Fruit fly (Drosophila melanogaster) whole organism, embryonic: ENCODE measurements around the gene CG2854.

Source experiments
- Atf-2 ChIP-seq: fragments of 200-800 bp; sonication (Bioruptor generic); optimal IDR thresholded peaks from 2 replicates; lab custom pipeline; 2016; ENCODE audit warnings: missing biosample characterization, missing genetic modification characterization
- B-H1 ChIP-seq: fragments of 200-800 bp; sonication (Bioruptor generic); IDR thresholded peaks from 3 replicates; pipeline ENCODE4 v1.3.6; 2022; ENCODE audit warnings: missing biosample characterization, missing genetic modification characterization
- Blimp-1 ChIP-seq: fragments of 200-800 bp; sonication (Bioruptor generic); optimal IDR thresholded peaks from 3 replicates; lab custom pipeline; 2018; ENCODE audit warnings: missing biosample characterization, missing genetic modification characterization, mild to moderate bottlenecking, moderate library complexity, missing genetic modification reagents
- CG1024 ChIP-seq: fragments of 200-800 bp; sonication (Bioruptor generic); IDR thresholded peaks from 2 replicates; pipeline ENCODE4 v1.3.6; 2022; ENCODE audit warnings: missing biosample characterization, missing genetic modification characterization
- CG13624 ChIP-seq: fragments of 200-800 bp; sonication (Bioruptor generic); optimal IDR thresholded peaks from 2 replicates; lab custom pipeline; 2016; ENCODE audit warnings: missing biosample characterization, missing genetic modification characterization
- CG15696 ChIP-seq: fragments of 200-800 bp; sonication (Bioruptor generic); optimal IDR thresholded peaks from 2 replicates; lab custom pipeline; 2019; ENCODE audit warnings: missing biosample characterization, mild to moderate bottlenecking, missing genetic modification characterization, moderate library complexity
- CG1832 ChIP-seq: fragments of 200-800 bp; sonication (Bioruptor generic); optimal IDR thresholded peaks from 2 replicates; lab custom pipeline; 2017; ENCODE audit warnings: missing biosample characterization, mild to moderate bottlenecking, missing genetic modification characterization, inconsistent platforms
- CG18599 ChIP-seq: fragments of 200-800 bp; sonication (Bioruptor generic); optimal IDR thresholded peaks from 3 replicates; lab custom pipeline; 2017; ENCODE audit warnings: missing biosample characterization, missing genetic modification characterization, mild to moderate bottlenecking, moderate library complexity, missing genetic modification reagents
- CG31388 ChIP-seq: fragments of 200-800 bp; sonication (Bioruptor generic); optimal IDR thresholded peaks from 2 replicates; lab custom pipeline; 2016; ENCODE audit warnings: missing biosample characterization, missing genetic modification characterization
- CG4404 ChIP-seq: fragments of 200-800 bp; sonication (Bioruptor generic); IDR thresholded peaks from 2 replicates; pipeline ENCODE4 v1.3.6; 2022; ENCODE audit warnings: missing biosample characterization, missing genetic modification characterization
- CG4820 ChIP-seq: fragments of 200-800 bp; sonication (Bioruptor generic); optimal IDR thresholded peaks from 3 replicates; lab custom pipeline; 2016; ENCODE audit warnings: missing biosample characterization, missing genetic modification characterization
- CG6654 ChIP-seq: fragments of 200-800 bp; sonication (Bioruptor generic); optimal IDR thresholded peaks from 2 replicates; lab custom pipeline; 2017; ENCODE audit warnings: missing biosample characterization, mild to moderate bottlenecking, missing genetic modification characterization
- CG6765 ChIP-seq: fragments of 200-800 bp; sonication (Bioruptor generic); optimal IDR thresholded peaks from 3 replicates; lab custom pipeline; 2017; ENCODE audit warnings: missing biosample characterization, mild to moderate bottlenecking, missing genetic modification characterization
- CG6854 ChIP-seq: fragments of 200-800 bp; sonication (Bioruptor generic); optimal IDR thresholded peaks from 3 replicates; lab custom pipeline; 2017; ENCODE audit warnings: missing biosample characterization, mild to moderate bottlenecking, missing genetic modification characterization
- CG7963 ChIP-seq: fragments of 200-800 bp; sonication (Bioruptor generic); IDR thresholded peaks from 3 replicates; pipeline ENCODE4 v1.3.6; 2022; ENCODE audit warnings: missing biosample characterization, missing genetic modification characterization; ENCODE audit not compliant: partially characterized antibody
- CG8765 ChIP-seq: fragments of 200-800 bp; sonication (Bioruptor generic); IDR thresholded peaks from 2 replicates; pipeline ENCODE4 v1.3.6; 2022; ENCODE audit warnings: missing biosample characterization, missing genetic modification characterization
- Dip2 ChIP-seq: fragments of 200-800 bp; sonication (Bioruptor generic); IDR thresholded peaks from 2 replicates; pipeline ENCODE4 v1.3.6; 2022; ENCODE audit warnings: missing biosample characterization, missing genetic modification characterization
- Doc3 ChIP-seq: fragments of 200-800 bp; sonication (Bioruptor generic); IDR thresholded peaks from 3 replicates; pipeline ENCODE4 v1.3.6; 2022; ENCODE audit warnings: missing biosample characterization, missing genetic modification characterization; ENCODE audit not compliant: partially characterized antibody
- E2f1 ChIP-seq: fragments of 200-800 bp; sonication (Bioruptor generic); IDR thresholded peaks from 2 replicates; pipeline ENCODE4 v1.3.6; 2022; ENCODE audit warnings: missing biosample characterization, missing genetic modification characterization
- Ets97D ChIP-seq: fragments of 200-800 bp; sonication (Bioruptor generic); optimal IDR thresholded peaks from 3 replicates; lab custom pipeline; 2016; ENCODE audit warnings: missing biosample characterization, missing genetic modification characterization
- HLH3B ChIP-seq: fragments of 200-800 bp; sonication (Bioruptor generic); IDR thresholded peaks from 2 replicates; pipeline ENCODE4 v1.3.6; 2022; ENCODE audit warnings: missing biosample characterization, missing genetic modification characterization
- HLHmδ ChIP-seq: fragments of 200-800 bp; sonication (Bioruptor generic); optimal IDR thresholded peaks from 2 replicates; lab custom pipeline; 2018; ENCODE audit warnings: missing biosample characterization, mild to moderate bottlenecking, missing genetic modification characterization, moderate library complexity
- Hr78 ChIP-seq, 2 experiments: fragments of 200-800 bp in 1 of 2; fragments of >200 bp in 1 of 2; sonication (Bioruptor generic) in 1 of 2; optimal IDR thresholded peaks; 2 replicates each; lab custom pipeline; 2017 to 2019; ENCODE audit warnings: missing biosample characterization in 2 of 2, missing genetic modification characterization in 2 of 2, mild to moderate bottlenecking in 1 of 2, moderate library complexity in 1 of 2
- Lhr ChIP-seq: fragments of 200-800 bp; sonication (Bioruptor generic); optimal IDR thresholded peaks from 3 replicates; lab custom pipeline; 2017; ENCODE audit warnings: mild to moderate bottlenecking, missing biosample characterization, missing genetic modification reagents, missing genetic modification characterization
- Meics ChIP-seq: fragments of 200-800 bp; sonication (Bioruptor generic); optimal IDR thresholded peaks from 2 replicates; lab custom pipeline; 2017; ENCODE audit warnings: missing biosample characterization, mild to moderate bottlenecking, missing genetic modification characterization
- NC2α ChIP-seq: fragments of 200-800 bp; sonication (Bioruptor generic); optimal IDR thresholded peaks from 2 replicates; lab custom pipeline; 2016; ENCODE audit warnings: missing biosample characterization, missing genetic modification characterization
- Sox100B ChIP-seq: fragments of 200-800 bp; sonication (Bioruptor generic); optimal IDR thresholded peaks from 3 replicates; lab custom pipeline; 2018; ENCODE audit warnings: missing biosample characterization, mild to moderate bottlenecking, missing genetic modification characterization
- Sox102F ChIP-seq: fragments of 200-800 bp; sonication (Bioruptor generic); optimal IDR thresholded peaks from 2 replicates; lab custom pipeline; 2018; ENCODE audit warnings: missing biosample characterization, mild to moderate bottlenecking, missing genetic modification characterization, moderate library complexity
- YL-1 ChIP-seq: fragments of 200-800 bp; sonication (Bioruptor generic); optimal IDR thresholded peaks from 3 replicates; lab custom pipeline; 2017; ENCODE audit warnings: missing biosample characterization, mild to moderate bottlenecking, missing genetic modification characterization
- az2 ChIP-seq: fragments of 200-800 bp; sonication (Bioruptor generic); optimal IDR thresholded peaks from 3 replicates; lab custom pipeline; 2016; ENCODE audit warnings: missing biosample characterization, missing genetic modification characterization
- danr ChIP-seq: fragments of 200-800 bp; sonication (Bioruptor generic); IDR thresholded peaks from 2 replicates; pipeline ENCODE4 v1.3.6; 2022; ENCODE audit warnings: missing biosample characterization, missing genetic modification characterization
- fd64A ChIP-seq: fragments of 200-800 bp; sonication (Bioruptor generic); optimal IDR thresholded peaks from 3 replicates; lab custom pipeline; 2018; ENCODE audit warnings: missing biosample characterization, mild to moderate bottlenecking, missing genetic modification characterization
- gcm2 ChIP-seq: fragments of 200-800 bp; sonication (Bioruptor generic); optimal IDR thresholded peaks from 2 replicates; lab custom pipeline; 2016; ENCODE audit warnings: missing biosample characterization, missing genetic modification characterization
- gro ChIP-seq: fragments of 200-800 bp; sonication (Bioruptor generic); optimal IDR thresholded peaks from 2 replicates; lab custom pipeline; 2016; ENCODE audit warnings: missing biosample characterization, missing genetic modification characterization
- ham ChIP-seq: fragments of 200-800 bp; sonication (Bioruptor generic); IDR thresholded peaks from 2 replicates; pipeline ENCODE4 v1.3.6; 2022; ENCODE audit warnings: missing biosample characterization, missing genetic modification characterization
- hbn ChIP-seq: fragments of 200-800 bp; sonication (Bioruptor generic); IDR thresholded peaks from 2 replicates; pipeline ENCODE4 v1.3.6; 2022; ENCODE audit warnings: missing biosample characterization, missing genetic modification characterization; ENCODE audit not compliant: partially characterized antibody
- kah ChIP-seq: fragments of 200-800 bp; sonication (Bioruptor generic); optimal IDR thresholded peaks from 2 replicates; lab custom pipeline; 2018; ENCODE audit warnings: missing biosample characterization, mild to moderate bottlenecking, missing genetic modification characterization
- lola ChIP-seq, 3 experiments: fragments of >200 bp in 2 of 3; fragments of 200-800 bp in 1 of 3; sonication (Bioruptor generic) in 1 of 3; optimal IDR thresholded peaks; 2 replicates each; lab custom pipeline; 2017 to 2019; ENCODE audit warnings: missing biosample characterization in 3 of 3, missing genetic modification characterization in 3 of 3, mild to moderate bottlenecking in 1 of 3, moderate library complexity in 1 of 3
- org-1 ChIP-seq: fragments of 200-800 bp; sonication (Bioruptor generic); optimal IDR thresholded peaks from 2 replicates; lab custom pipeline; 2017; ENCODE audit warnings: missing biosample characterization, missing genetic modification characterization
- pan ChIP-seq, 4 experiments: fragments of >200 bp in 3 of 4; fragments of 200-800 bp in 1 of 4; sonication (Bioruptor generic) in 1 of 4; optimal IDR thresholded peaks in 3 of 4; IDR thresholded peaks in 1 of 4; 2 replicates each; pipeline versions ENCODE4 v1.3.6 to Lab custom; 2017 to 2022; ENCODE audit warnings: missing biosample characterization in 2 of 4, missing genetic modification characterization in 2 of 4, mixed read lengths in 1 of 4
- peb ChIP-seq: fragments of 200-800 bp; sonication (Bioruptor generic); IDR thresholded peaks from 2 replicates; pipeline ENCODE4 v1.3.6; 2022; ENCODE audit warnings: missing biosample characterization, missing genetic modification characterization
- pros ChIP-seq: fragments of 200-800 bp; sonication (Bioruptor generic); optimal IDR thresholded peaks from 3 replicates; lab custom pipeline; 2019; ENCODE audit warnings: missing biosample characterization, mild to moderate bottlenecking, missing genetic modification characterization, moderate library complexity
- ro ChIP-seq: fragments of 200-800 bp; sonication (Bioruptor generic); IDR thresholded peaks from 2 replicates; pipeline ENCODE4 v1.3.6; 2022; ENCODE audit warnings: missing biosample characterization, missing genetic modification characterization
- row ChIP-seq: fragments of 200-800 bp; sonication (Bioruptor generic); IDR thresholded peaks from 3 replicates; pipeline ENCODE4 v1.3.6; 2022; ENCODE audit warnings: missing biosample characterization, missing genetic modification characterization
- sc ChIP-seq, 3 experiments: fragments of >200 bp in 2 of 3; fragments of 200-800 bp in 1 of 3; sonication (Bioruptor generic) in 1 of 3; optimal IDR thresholded peaks; 2 replicates in 2 of 3; 3 replicates in 1 of 3; lab custom pipeline; 2017; ENCODE audit warnings: mild to moderate bottlenecking in 1 of 3, missing biosample characterization in 1 of 3, missing genetic modification characterization in 1 of 3, missing genetic modification reagents in 1 of 3
- tio ChIP-seq: fragments of 200-800 bp; sonication (Bioruptor generic); optimal IDR thresholded peaks from 2 replicates; lab custom pipeline; 2017; ENCODE audit warnings: missing biosample characterization, missing genetic modification characterization, inconsistent platforms
- unc-4 ChIP-seq: fragments of 200-800 bp; sonication (Bioruptor generic); IDR thresholded peaks from 2 replicates; pipeline ENCODE4 v1.3.6; 2022; ENCODE audit warnings: missing biosample characterization, missing genetic modification characterization; ENCODE audit not compliant: partially characterized antibody
- yki ChIP-seq: fragments of >200 bp; optimal IDR thresholded peaks from 3 replicates; lab custom pipeline; 2018

CG2854 gene

DNA sequence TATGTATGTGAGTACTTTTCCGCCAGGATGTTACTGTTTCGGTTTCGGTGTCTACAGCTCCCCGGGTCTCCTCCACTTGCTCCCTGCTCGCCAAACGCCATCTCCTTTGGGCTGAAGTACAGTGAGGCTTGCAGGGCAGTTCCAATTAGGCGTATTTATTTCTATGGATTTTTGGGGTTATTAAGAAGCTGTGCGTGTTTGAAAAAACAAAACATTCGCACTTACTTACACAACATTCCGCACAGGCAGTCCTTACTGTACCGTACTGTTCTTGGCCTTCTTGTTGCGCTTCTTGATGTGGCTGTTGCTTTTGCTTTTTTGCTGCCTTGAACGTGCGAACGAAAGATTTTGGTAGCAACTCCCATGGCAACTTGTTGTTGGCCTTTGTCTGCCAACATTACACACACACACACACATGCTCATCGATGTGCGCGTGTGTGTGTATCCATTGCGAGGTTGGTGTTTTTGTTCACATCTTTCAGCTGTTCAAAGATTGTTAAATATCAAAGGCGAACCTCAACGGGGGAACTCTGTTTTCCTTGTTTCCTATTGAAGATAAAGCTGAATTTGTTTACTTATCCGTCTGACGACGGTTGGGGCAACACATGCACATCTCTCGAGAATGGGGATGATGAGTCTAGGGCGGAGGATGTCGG, 4.9 kb upstream of the CG2854 start (continued):
- TF ChIP-seq CG1024 (GFP tag; lab: Robert Waterston, UW) (peak; percentile 39), ro (no peak), danr (GFP tag; lab: Robert Waterston, UW) (no peak), Sox100B (GFP tag; lab: Kevin White, UChicago) (no peak), CG6854 (GFP tag; lab: Kevin White, UChicago) (no peak), Atf-2 (GFP tag; lab: Kevin White, UChicago) (peak; percentile 23), gcm2 (GFP tag; lab: Kevin White, UChicago) (no peak), Blimp-1 (GFP tag; lab: Kevin White, UChicago) (no peak), org-1 (GFP tag; lab: Kevin White, UChicago) (peak; percentile 61), sc (optimal IDR thresholded peaks at IDR 0.05; lab: Kevin White, UChicago) (no peak), sc (GFP tag; optimal IDR thresholded peaks at IDR 0.05; lab: Kevin White, UChicago) (no peak), CG6765 (GFP tag; lab: Kevin White, UChicago) (no peak), Ets97D (GFP tag; lab: Kevin White, UChicago) (no peak), CG1832 (GFP tag; lab: Kevin White, UChicago) (no peak), kah (GFP tag; lab: Kevin White, UChicago) (no peak), HLHmδ (GFP tag; lab: Kevin White, UChicago) (no peak), HLH3B (peak; percentile 60; the same call in 1 of the 2 replicates), CG6654 (GFP tag; lab: Kevin White, UChicago) (no peak), CG15696 (tag; lab: Kevin White, UChicago) (no peak), NC2α (peak; percentile 13), CG31388 (GFP tag; lab: Kevin White, UChicago) (no peak), pros (GFP tag; lab: Kevin White, UChicago) (no peak), ham (GFP tag; lab: Robert Waterston, UW) (no peak), Meics (GFP tag; lab: Kevin White, UChicago) (peak; percentile 31), CG7963 (GFP tag; lab: Robert Waterston, UW) (no peak), CG13624 (GFP tag; lab: Kevin White, UChicago) (peak; percentile 45), yki (lab: Kevin White, UChicago) (no peak), CG4404 (GFP tag; lab: Robert Waterston, UW) (peak; percentile 67), Dip2 (GFP tag; lab: Robert Waterston, UW) (no peak), Hr78 (GFP tag; optimal IDR thresholded peaks at IDR 0.05; lab: Kevin White, UChicago) (no peak), lola (GFP tag; optimal IDR thresholded peaks at IDR 0.05; lab: Kevin White, UChicago) (peak in 1 of 3 experiments; percentile 31), fd64A (GFP tag; lab: Kevin White, UChicago) (no peak), CG4820 (GFP tag; lab: Kevin White, UChicago) (peak; percentile 4), Sox102F (GFP tag; lab: Kevin White, UChicago) (peak; percentile 48), B-H1 (GFP tag; lab: Robert Waterston, UW) (peak; percentile 31; the same call in 1 of the 3 replicates), YL-1 (GFP tag; lab: Kevin White, UChicago) (no peak), tio (GFP tag; lab: Kevin White, UChicago) (peak; percentile 27), Doc3 (GFP tag; lab: Robert Waterston, UW) (no peak), CG18599 (GFP tag; lab: Kevin White, UChicago) (peak; percentile 73), hbn (GFP tag; lab: Robert Waterston, UW) (no peak), gro (GFP tag; lab: Kevin White, UChicago) (peak; percentile 45), az2 (GFP tag; lab: Kevin White, UChicago) (peak; percentile 56), Lhr (GFP tag; lab: Kevin White, UChicago) (no peak), unc-4 (GFP tag; lab: Robert Waterston, UW) (no peak), peb (GFP tag; lab: Robert Waterston, UW) (no peak), E2f1 (GFP tag; lab: Robert Waterston, UW) (0 out of 2 replicates have a peak, but pooled peaks have one; percentile 34), row (GFP tag; lab: Robert Waterston, UW) (peak; percentile 78), CG8765 (peak; percentile 67), pan (optimal IDR thresholded peaks at IDR 0.05; lab: Kevin White, UChicago) (no peak), pan (GFP tag; optimal IDR thresholded peaks at IDR 0.05 in 1 of 2, IDR thresholded peaks at IDR 0.05 in 1 of 2) (peak in 1 of 2 experiments; percentile 74)
